Fruit fly (Drosophila melanogaster) whole organism, embryonic: ENCODE measurements around the gene CG32040.

Experiments used
- B-H2 ChIP-seq: fragments of 200-800 bp; sonication (Bioruptor generic); optimal IDR thresholded peaks from 2 replicates; lab custom pipeline; 2018; ENCODE audit warnings: missing biosample characterization, mild to moderate bottlenecking, missing genetic modification characterization
- CG10147 ChIP-seq: fragments of 200-800 bp; sonication (Bioruptor generic); optimal IDR thresholded peaks from 2 replicates; lab custom pipeline; 2019; ENCODE audit warnings: missing biosample characterization, mild to moderate bottlenecking, missing genetic modification characterization, moderate library complexity
- CG10462 ChIP-seq: fragments of 200-800 bp; sonication (Bioruptor generic); optimal IDR thresholded peaks from 2 replicates; lab custom pipeline; 2016; ENCODE audit warnings: missing biosample characterization, missing genetic modification characterization
- CG11560 ChIP-seq: fragments of 200-800 bp; sonication (Bioruptor generic); IDR thresholded peaks from 3 replicates; pipeline ENCODE4 v1.3.6; 2022; ENCODE audit warnings: missing biosample characterization, missing genetic modification characterization
- CG12391 ChIP-seq: fragments of 200-800 bp; sonication (Bioruptor generic); optimal IDR thresholded peaks from 3 replicates; lab custom pipeline; 2018; ENCODE audit warnings: missing biosample characterization, mild to moderate bottlenecking, missing genetic modification characterization, moderate library complexity
- CG13775 ChIP-seq: fragments of 200-800 bp; sonication (Bioruptor generic); optimal IDR thresholded peaks from 3 replicates; lab custom pipeline; 2017; ENCODE audit warnings: missing biosample characterization, mild to moderate bottlenecking, missing genetic modification characterization
- CG14014 ChIP-seq: fragments of 200-800 bp; sonication (Bioruptor generic); IDR thresholded peaks from 2 replicates; pipeline ENCODE4 v1.3.6; 2022; ENCODE audit warnings: missing biosample characterization, missing genetic modification characterization
- CG17612 ChIP-seq: fragments of 200-800 bp; sonication (Bioruptor generic); IDR thresholded peaks from 2 replicates; pipeline ENCODE4 v1.3.6; 2022; ENCODE audit warnings: missing biosample characterization, missing genetic modification characterization
- CG18262 ChIP-seq: fragments of 200-800 bp; optimal IDR thresholded peaks from 3 replicates; lab custom pipeline; 2019; ENCODE audit warnings: missing biosample characterization, mild to moderate bottlenecking, missing genetic modification characterization, moderate library complexity
- CG1832 ChIP-seq: fragments of 200-800 bp; sonication (Bioruptor generic); optimal IDR thresholded peaks from 2 replicates; lab custom pipeline; 2017; ENCODE audit warnings: missing biosample characterization, mild to moderate bottlenecking, missing genetic modification characterization, inconsistent platforms
- CG2129 ChIP-seq: fragments of 200-800 bp; sonication (Bioruptor generic); IDR thresholded peaks from 2 replicates; pipeline ENCODE4 v1.3.6; 2022; ENCODE audit warnings: missing biosample characterization, missing genetic modification characterization; ENCODE audit not compliant: partially characterized antibody
- CG31365 ChIP-seq: fragments of 200-800 bp; sonication (Bioruptor generic); optimal IDR thresholded peaks from 2 replicates; lab custom pipeline; 2018; ENCODE audit warnings: missing biosample characterization, mild to moderate bottlenecking, missing genetic modification characterization
- CG3838 ChIP-seq: fragments of 200-800 bp; sonication (Bioruptor generic); optimal IDR thresholded peaks from 3 replicates; lab custom pipeline; 2016; ENCODE audit warnings: missing biosample characterization, missing genetic modification characterization
- CG6175 ChIP-seq: fragments of 200-800 bp; sonication (Bioruptor generic); IDR thresholded peaks from 3 replicates; pipeline ENCODE4 v1.3.6; 2022; ENCODE audit warnings: missing biosample characterization, missing genetic modification characterization
- CG7928 ChIP-seq: fragments of 200-800 bp; sonication (Bioruptor generic); optimal IDR thresholded peaks from 2 replicates; lab custom pipeline; 2017; ENCODE audit warnings: missing biosample characterization, mild to moderate bottlenecking, missing genetic modification characterization
- Dll ChIP-seq: fragments of 200-800 bp; sonication (Bioruptor generic); IDR thresholded peaks from 4 replicates; pipeline ENCODE4 v1.3.6; 2022; ENCODE audit warnings: missing biosample characterization, missing genetic modification characterization; ENCODE audit not compliant: partially characterized antibody
- Doc2 ChIP-seq: fragments of 200-800 bp; sonication (Bioruptor generic); IDR thresholded peaks from 2 replicates; pipeline ENCODE4 v1.3.6; 2022; ENCODE audit warnings: missing biosample characterization, missing genetic modification characterization
- ERR ChIP-seq: fragments of 200-800 bp; sonication (Bioruptor generic); optimal IDR thresholded peaks from 2 replicates; lab custom pipeline; 2016; ENCODE audit warnings: missing biosample characterization, missing genetic modification characterization
- Elba2 ChIP-seq: fragments of 200-800 bp; sonication (Bioruptor generic); optimal IDR thresholded peaks from 3 replicates; lab custom pipeline; 2016; ENCODE audit warnings: missing biosample characterization, missing genetic modification characterization
- Ets97D ChIP-seq: fragments of 200-800 bp; sonication (Bioruptor generic); optimal IDR thresholded peaks from 3 replicates; lab custom pipeline; 2016; ENCODE audit warnings: missing biosample characterization, missing genetic modification characterization
- H2.0 ChIP-seq: fragments of 200-800 bp; sonication (Bioruptor generic); IDR thresholded peaks from 2 replicates; pipeline ENCODE4 v1.3.6; 2022; ENCODE audit warnings: missing biosample characterization, missing genetic modification characterization
- HLH4C ChIP-seq: fragments of 200-800 bp; sonication (Bioruptor generic); IDR thresholded peaks from 3 replicates; pipeline ENCODE4 v1.3.6; 2022; ENCODE audit warnings: missing biosample characterization, missing genetic modification characterization; ENCODE audit not compliant: partially characterized antibody
- HmgD ChIP-seq: fragments of 200-800 bp; sonication (Bioruptor generic); optimal IDR thresholded peaks from 3 replicates; lab custom pipeline; 2016; ENCODE audit warnings: missing biosample characterization, missing genetic modification characterization
- Myb ChIP-seq: fragments of 200-800 bp; sonication (Bioruptor generic); optimal IDR thresholded peaks from 2 replicates; lab custom pipeline; 2016; ENCODE audit warnings: missing biosample characterization, missing genetic modification characterization
- Nf-YB ChIP-seq: fragments of 200-800 bp; sonication (Bioruptor generic); optimal IDR thresholded peaks from 3 replicates; lab custom pipeline; 2019; ENCODE audit warnings: missing biosample characterization, mild to moderate bottlenecking, missing genetic modification characterization, moderate library complexity
- Oli ChIP-seq: fragments of 200-800 bp; sonication (Bioruptor generic); optimal IDR thresholded peaks from 2 replicates; lab custom pipeline; 2018; ENCODE audit warnings: missing biosample characterization, mild to moderate bottlenecking, missing genetic modification characterization, moderate library complexity
- Poxn ChIP-seq: fragments of 200-800 bp; sonication (Bioruptor generic); IDR thresholded peaks from 2 replicates; pipeline ENCODE4 v1.3.6; 2022; ENCODE audit warnings: missing biosample characterization, missing genetic modification characterization
- Six4 ChIP-seq: fragments of 200-800 bp; sonication (Bioruptor generic); optimal IDR thresholded peaks from 2 replicates; lab custom pipeline; 2016; ENCODE audit warnings: missing biosample characterization, missing genetic modification characterization
- Xbp1 ChIP-seq: fragments of 200-800 bp; sonication (Bioruptor generic); optimal IDR thresholded peaks from 3 replicates; lab custom pipeline; 2016; ENCODE audit warnings: missing biosample characterization, mild to moderate bottlenecking, missing genetic modification characterization
- ato ChIP-seq: fragments of 200-800 bp; sonication (Bioruptor generic); IDR thresholded peaks from 2 replicates; pipeline ENCODE4 v1.3.6; 2022; ENCODE audit warnings: missing biosample characterization, missing genetic modification characterization; ENCODE audit not compliant: partially characterized antibody
- cato ChIP-seq: fragments of 200-800 bp; sonication (Bioruptor generic); optimal IDR thresholded peaks from 2 replicates; lab custom pipeline; 2016; ENCODE audit warnings: missing biosample characterization, missing genetic modification characterization, borderline replicate concordance
- chif ChIP-seq, 2 experiments: fragments of 200-800 bp; sonication (Bioruptor generic); optimal IDR thresholded peaks; 3 replicates each; lab custom pipeline; 2016; ENCODE audit warnings: missing biosample characterization in 2 of 2, missing genetic modification characterization in 2 of 2
- dan ChIP-seq: fragments of 200-800 bp; sonication (Bioruptor generic); IDR thresholded peaks from 2 replicates; pipeline ENCODE4 v1.3.6; 2022; ENCODE audit warnings: missing biosample characterization, missing genetic modification characterization
- danr ChIP-seq: fragments of 200-800 bp; sonication (Bioruptor generic); IDR thresholded peaks from 2 replicates; pipeline ENCODE4 v1.3.6; 2022; ENCODE audit warnings: missing biosample characterization, missing genetic modification characterization
- en ChIP-seq: fragments of 200-800 bp; sonication (Bioruptor generic); optimal IDR thresholded peaks from 2 replicates; lab custom pipeline; 2016; ENCODE audit warnings: missing biosample characterization, missing genetic modification characterization
- fru ChIP-seq: fragments of >200 bp; optimal IDR thresholded peaks from 2 replicates; lab custom pipeline; 2017
- her ChIP-seq: fragments of 200-800 bp; sonication (Bioruptor generic); optimal IDR thresholded peaks from 2 replicates; lab custom pipeline; 2016; ENCODE audit warnings: missing biosample characterization, missing genetic modification characterization
- lab ChIP-seq: fragments of 200-800 bp; sonication (Bioruptor generic); optimal IDR thresholded peaks from 3 replicates; lab custom pipeline; 2017; ENCODE audit warnings: missing biosample characterization, missing genetic modification characterization, mild to moderate bottlenecking, moderate library complexity, missing genetic modification reagents
- rib ChIP-seq: fragments of 200-800 bp; sonication (Bioruptor generic); IDR thresholded peaks from 2 replicates; pipeline ENCODE4 v1.3.6; 2022; ENCODE audit warnings: missing biosample characterization, missing genetic modification characterization
- shn ChIP-seq: fragments of 200-800 bp; sonication (Bioruptor generic); optimal IDR thresholded peaks from 3 replicates; lab custom pipeline; 2016; ENCODE audit warnings: missing biosample characterization, missing genetic modification characterization
- sima ChIP-seq: fragments of 200-800 bp; sonication (Bioruptor generic); optimal IDR thresholded peaks from 2 replicates; lab custom pipeline; 2016; ENCODE audit warnings: missing biosample characterization, missing genetic modification characterization
- sisA ChIP-seq: fragments of 200-800 bp; sonication (Bioruptor generic); IDR thresholded peaks from 2 replicates; pipeline ENCODE4 v1.3.6; 2022; ENCODE audit warnings: missing biosample characterization, missing genetic modification characterization
- slbo ChIP-seq: fragments of 200-800 bp; sonication (Bioruptor generic); IDR thresholded peaks from 2 replicates; pipeline ENCODE4 v1.3.6; 2022; ENCODE audit warnings: missing biosample characterization, missing genetic modification characterization
- sqz ChIP-seq: fragments of 200-800 bp; sonication (Bioruptor generic); optimal IDR thresholded peaks from 3 replicates; lab custom pipeline; 2018; ENCODE audit warnings: missing biosample characterization, mild to moderate bottlenecking, missing genetic modification characterization
- sug ChIP-seq: fragments of 200-800 bp; optimal IDR thresholded peaks from 2 replicates; lab custom pipeline; 2019; ENCODE audit warnings: missing biosample characterization, mild to moderate bottlenecking, missing genetic modification characterization, moderate library complexity
- trh ChIP-seq: fragments of 200-800 bp; sonication (Bioruptor generic); optimal IDR thresholded peaks from 2 replicates; lab custom pipeline; 2016; ENCODE audit warnings: missing biosample characterization, missing genetic modification characterization
- unc-4 ChIP-seq: fragments of 200-800 bp; sonication (Bioruptor generic); IDR thresholded peaks from 2 replicates; pipeline ENCODE4 v1.3.6; 2022; ENCODE audit warnings: missing biosample characterization, missing genetic modification characterization; ENCODE audit not compliant: partially characterized antibody
- vvl ChIP-seq: fragments of 200-800 bp; sonication (Bioruptor generic); IDR thresholded peaks from 2 replicates; pipeline ENCODE4 v1.3.6; 2022; ENCODE audit warnings: missing biosample characterization, missing genetic modification characterization
- wdn ChIP-seq: fragments of 200-800 bp; sonication (Bioruptor generic); IDR thresholded peaks from 2 replicates; pipeline ENCODE4 v1.3.6; 2022; ENCODE audit warnings: missing biosample characterization, missing genetic modification characterization
- wek ChIP-seq: fragments of 200-800 bp; sonication (Bioruptor generic); optimal IDR thresholded peaks from 3 replicates; lab custom pipeline; 2018; ENCODE audit warnings: missing biosample characterization, mild to moderate bottlenecking, missing genetic modification characterization, moderate library complexity

The CG32040 gene

DNA sequence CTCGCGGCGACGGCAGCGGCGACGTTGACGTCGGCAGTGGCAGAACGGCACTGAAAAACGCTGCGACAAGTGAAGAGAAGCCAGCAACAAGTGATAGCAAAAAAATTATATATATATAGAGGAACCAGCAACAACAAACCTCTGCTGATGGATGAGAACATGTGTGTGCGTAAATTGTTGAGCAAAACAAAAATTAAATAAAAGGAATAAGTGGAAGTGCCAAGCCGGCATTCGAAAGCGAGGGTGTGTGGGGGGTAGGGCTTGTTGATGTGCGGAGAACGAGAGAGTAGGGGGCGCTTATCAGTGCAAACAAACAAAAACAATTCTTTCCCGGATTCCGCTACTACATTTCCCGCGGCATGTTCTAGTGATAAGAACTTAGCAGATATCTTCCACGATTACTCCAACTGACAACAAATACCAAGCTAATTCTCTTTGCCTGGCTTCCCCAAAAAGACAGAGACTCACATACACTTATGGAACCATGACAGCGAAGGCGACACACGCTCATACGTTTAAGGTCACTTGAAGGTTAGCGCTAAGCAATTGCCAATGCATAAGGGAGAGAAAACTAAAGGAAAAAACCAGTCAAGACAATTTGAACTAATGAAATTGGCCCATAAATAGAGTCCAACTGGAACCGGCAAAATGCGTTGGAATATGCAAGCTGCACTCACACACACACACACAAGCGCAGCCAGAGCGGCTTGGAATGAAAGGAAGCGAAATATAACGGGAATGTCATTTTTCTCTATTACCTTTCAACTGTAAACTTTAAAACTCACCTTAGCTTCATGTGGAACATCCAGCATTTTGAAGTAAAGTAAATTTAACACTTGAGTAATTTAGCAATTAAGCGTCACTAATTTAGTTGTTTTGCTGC is 4.2 kb downstream of the CG32040 start (continued):
- TF ChIP-seq CG1832 (GFP tag; lab: Kevin White, UChicago) (no peak), HLH4C (GFP tag; lab: Robert Waterston, UW) (no peak), shn (GFP tag; lab: Kevin White, UChicago) (no peak), sqz (GFP tag; lab: Kevin White, UChicago) (peak; percentile 6), CG3838 (GFP tag; lab: Kevin White, UChicago) (no peak), CG11560 (tag; lab: Robert Waterston, UW) (no peak), HmgD (GFP tag; lab: Kevin White, UChicago) (no peak), Nf-YB (GFP tag; lab: Kevin White, UChicago) (no peak), vvl (GFP tag; lab: Robert Waterston, UW) (no peak), CG31365 (tag; lab: Kevin White, UChicago) (no peak), Poxn (GFP tag; lab: Robert Waterston, UW) (no peak), sima (GFP tag; lab: Kevin White, UChicago) (no peak), wek (GFP tag; lab: Kevin White, UChicago) (no peak), CG13775 (GFP tag; lab: Kevin White, UChicago) (no peak), lab (GFP tag; lab: Kevin White, UChicago) (peak; percentile 12), sug (tag; lab: Kevin White, UChicago) (peak; percentile 52), sisA (no peak), Ets97D (no peak), slbo (GFP tag; lab: Robert Waterston, UW) (no peak), ERR (GFP tag; lab: Kevin White, UChicago) (peak; percentile 98), H2.0 (GFP tag; lab: Robert Waterston, UW) (no peak), B-H2 (GFP tag; lab: Kevin White, UChicago) (no peak), cato (GFP tag; lab: Kevin White, UChicago) (no peak), fru (lab: Kevin White, UChicago) (no peak), wdn (GFP tag; lab: Robert Waterston, UW) (no peak), chif (GFP tag; optimal IDR thresholded peaks at IDR 0.05; lab: Kevin White, UChicago) (no peak), CG14014 (no peak), en (GFP tag; lab: Kevin White, UChicago) (no peak), Dll (GFP tag; lab: Robert Waterston, UW) (0 out of 4 replicates have a peak, but pooled peaks have one; percentile 23), CG6175 (GFP tag; lab: Robert Waterston, UW) (no peak), CG7928 (GFP tag; lab: Kevin White, UChicago) (no peak), Six4 (GFP tag; lab: Kevin White, UChicago) (no peak), trh (no peak), CG12391 (tag; lab: Kevin White, UChicago) (no peak), Oli (tag; lab: Kevin White, UChicago) (no peak), CG2129 (no peak), unc-4 (GFP tag; lab: Robert Waterston, UW) (no peak), ato (GFP tag; lab: Robert Waterston, UW) (no peak), Doc2 (GFP tag; lab: Robert Waterston, UW) (no peak), rib (0 out of 2 replicates have a peak, but pooled peaks have one; percentile 28), CG10462 (no peak), CG18262 (tag; lab: Kevin White, UChicago) (no peak), CG17612 (GFP tag; lab: Robert Waterston, UW) (no peak), CG10147 (GFP tag; lab: Kevin White, UChicago) (no peak), danr (GFP tag; lab: Robert Waterston, UW) (no peak), her (no peak), dan (no peak), Myb (GFP tag; lab: Kevin White, UChicago) (no peak), Xbp1 (GFP tag; lab: Kevin White, UChicago) (no peak), Elba2 (GFP tag; lab: Kevin White, UChicago) (peak; percentile 43)
